Worm (Caenorhabditis elegans): ENCODE data around the gene F37C4.6.

Gene F37C4.6

ce11 chrIV:3833778-3834177 lies 44.4 kb downstream of the F37C4.6 start:
- TF ChIP-seq nhr-129 (tag; optimal IDR thresholded peaks at IDR 0.05) (no peak), sma-9 (GFP tag; optimal IDR thresholded peaks at IDR 0.05) (no peak), sma-9 (tag; optimal IDR thresholded peaks at IDR 0.05) (no peak), ztf-4 (tag; optimal IDR thresholded peaks at IDR 0.05) (no peak), lin-39 (tag; optimal IDR thresholded peaks at IDR 0.05) (no peak), alr-1 (tag; optimal IDR thresholded peaks at IDR 0.05) (no peak), elt-1 (tag; optimal IDR thresholded peaks at IDR 0.05) (no peak), lin-11 (tag; optimal IDR thresholded peaks at IDR 0.05) (no peak), Y55F3AM.14 (GFP tag; optimal IDR thresholded peaks at IDR 0.05) (no peak), snpc-4 (tag; optimal IDR thresholded peaks at IDR 0.05) (no peak), nhr-21 (tag; optimal IDR thresholded peaks at IDR 0.05) (no peak), nhr-23 (tag; optimal IDR thresholded peaks at IDR 0.05) (no peak), skn-1 (tag; optimal IDR thresholded peaks at IDR 0.05) (no peak), dmd-4 (tag; optimal IDR thresholded peaks at IDR 0.05) (no peak), lin-13 (GFP tag; optimal IDR thresholded peaks at IDR 0.05) (no peak)

DNA sequence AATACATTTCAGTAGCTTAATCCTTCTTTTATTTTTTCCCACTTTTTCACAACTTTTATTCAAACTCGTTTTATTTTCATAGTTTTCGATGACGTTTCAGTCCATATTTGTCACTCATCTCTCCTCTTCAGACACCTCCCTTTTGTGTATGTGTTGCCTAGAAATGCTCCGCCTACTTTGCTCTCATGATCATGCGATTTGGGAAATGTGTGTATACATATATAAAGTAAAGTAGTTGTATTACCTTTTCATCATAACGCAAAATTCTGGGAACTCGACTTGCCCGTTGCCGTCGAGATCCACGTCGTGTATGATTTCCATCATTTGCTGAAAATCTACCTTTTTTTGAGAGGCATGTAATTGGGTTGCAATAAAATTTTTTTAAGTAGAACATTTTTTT lies 46.1 kb downstream of the F37C4.6 start:
- TF ChIP-seq gmeb-1 (tag; optimal IDR thresholded peaks at IDR 0.05): no peak
- TF ChIP-seq lin-13 (GFP tag; optimal IDR thresholded peaks at IDR 0.05): no peak
- no peak for TF ChIP-seq ceh-16 (tag; optimal IDR thresholded peaks at IDR 0.05)
- TF ChIP-seq blmp-1 (tag; optimal IDR thresholded peaks at IDR 0.05; ENCODE audit: insufficient read depth): no peak
- no peak for TF ChIP-seq elt-1 (tag; optimal IDR thresholded peaks at IDR 0.05)
- no peak for TF ChIP-seq nhr-12 (tag; optimal IDR thresholded peaks at IDR 0.05)
- TF ChIP-seq sma-3 (GFP tag; optimal IDR thresholded peaks at IDR 0.05): no peak
- no peak for TF ChIP-seq nhr-10 (tag; optimal IDR thresholded peaks at IDR 0.05)
- no peak for TF ChIP-seq nhr-11 (tag; optimal IDR thresholded peaks at IDR 0.05)
- TF ChIP-seq zag-1 (tag; optimal IDR thresholded peaks at IDR 0.05): no peak
- TF ChIP-seq nhr-23 (tag; optimal IDR thresholded peaks at IDR 0.05): no peak
- TF ChIP-seq Y55F3AM.14 (GFP tag; optimal IDR thresholded peaks at IDR 0.05): no peak
- no peak for TF ChIP-seq ZK546.5 (tag; optimal IDR thresholded peaks at IDR 0.05)

DNA sequence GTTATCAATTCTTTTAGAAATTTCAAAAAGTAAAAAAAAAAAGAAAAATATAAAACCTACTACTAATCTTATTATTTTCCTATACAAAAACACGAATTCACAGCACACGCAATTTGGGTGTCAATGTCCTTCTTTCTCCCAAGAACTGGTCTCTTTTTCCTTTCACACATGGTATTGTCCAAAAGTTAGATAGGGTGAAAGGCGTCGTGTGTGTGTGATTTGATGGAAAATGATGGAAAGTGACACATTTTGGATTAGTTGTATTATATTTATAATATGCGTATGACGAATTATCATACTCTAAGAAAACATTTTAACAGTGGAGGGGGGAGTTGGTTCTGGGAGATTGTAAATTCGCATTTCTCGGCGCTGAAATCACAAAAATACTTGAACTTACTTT lies 50.4 kb downstream of the F37C4.6 start:
- TF ChIP-seq ztf-1 (GFP tag; conservative IDR thresholded peaks at IDR 0.05) (no peak), aly-2 (tag; optimal IDR thresholded peaks at IDR 0.05) (no peak), blmp-1 (tag; optimal IDR thresholded peaks at IDR 0.05; ENCODE audit: insufficient read depth) (peak; percentile 16)

- no peak for TF ChIP-seq unc-62 (GFP tag; optimal IDR thresholded peaks at IDR 0.05)
- TF ChIP-seq lin-13 (GFP tag; optimal IDR thresholded peaks at IDR 0.05): no peak
- no peak for TF ChIP-seq fos-1 (tag; optimal IDR thresholded peaks at IDR 0.05)
- no peak for TF ChIP-seq egl-27 (tag; optimal IDR thresholded peaks at IDR 0.05)
- TF ChIP-seq mbf-1 (tag; optimal IDR thresholded peaks at IDR 0.05): no peak
- TF ChIP-seq blmp-1 (tag; optimal IDR thresholded peaks at IDR 0.05; ENCODE audit: insufficient read depth): no peak
- no peak for TF ChIP-seq nhr-21 (tag; optimal IDR thresholded peaks at IDR 0.05)
- TF ChIP-seq skn-1 (tag; optimal IDR thresholded peaks at IDR 0.05): no peak
- TF ChIP-seq nhr-12 (tag; optimal IDR thresholded peaks at IDR 0.05): no peak
- no peak for TF ChIP-seq nhr-129 (tag; optimal IDR thresholded peaks at IDR 0.05)
- no peak for TF ChIP-seq aly-2 (tag; optimal IDR thresholded peaks at IDR 0.05)
- no peak for TF ChIP-seq nhr-77 (tag; optimal IDR thresholded peaks at IDR 0.05)
- TF ChIP-seq ZK546.5 (tag; optimal IDR thresholded peaks at IDR 0.05): no peak
- TF ChIP-seq nhr-6 (tag; optimal IDR thresholded peaks at IDR 0.05): no peak
- no peak for TF ChIP-seq ztf-1 (GFP tag; conservative IDR thresholded peaks at IDR 0.05)
- no peak for TF ChIP-seq lin-39 (tag; optimal IDR thresholded peaks at IDR 0.05)
- TF ChIP-seq nhr-23 (tag; optimal IDR thresholded peaks at IDR 0.05): no peak
- TF ChIP-seq elt-3 (tag; optimal IDR thresholded peaks at IDR 0.05): no peak
- no peak for TF ChIP-seq sma-3 (GFP tag; optimal IDR thresholded peaks at IDR 0.05)
Observed at ce11 chrIV:3826590-3827128, 51.5 kb downstream of the F37C4.6 start, which contains the start of gene F28F9.3. Gene F28F9.3, plus strand, starts transcription at chrIV:3826890.

Measured in whole organism, L2 larva.